Fruit fly (Drosophila melanogaster): Measurements from ENCODE around the gene eIF2D.

eIF2D gene

DNA sequence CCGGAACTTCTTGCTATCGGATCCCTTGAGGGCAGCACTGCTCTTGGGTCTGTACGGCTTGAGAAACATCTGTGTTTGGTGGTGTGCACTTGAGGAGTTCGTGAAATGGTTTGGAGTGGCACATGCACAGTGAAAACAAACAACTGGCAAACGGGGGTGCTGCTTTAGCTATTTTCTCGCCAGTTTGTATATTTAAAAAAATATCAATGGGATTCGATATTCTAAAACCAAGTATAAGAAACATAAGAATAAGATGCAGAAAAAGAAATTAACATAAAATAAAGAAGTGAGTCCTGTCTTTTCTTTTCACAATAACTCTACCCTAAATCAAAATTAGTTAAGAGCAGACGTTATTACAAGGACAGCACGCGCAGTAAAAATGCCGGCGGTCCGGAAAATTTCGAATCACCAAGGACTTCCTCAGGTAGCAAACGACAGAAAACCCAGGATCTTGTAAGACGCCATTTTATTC lies at the start of gene eIF2D (continued):
- TF ChIP-seq sima (GFP tag; optimal IDR thresholded peaks at IDR 0.05) = no peak
- TF ChIP-seq Fer2 (tag; optimal IDR thresholded peaks at IDR 0.05) = peak; percentile 29
- TF ChIP-seq Ets65A (GFP tag) = no peak
- TF ChIP-seq CG10209 (GFP tag; optimal IDR thresholded peaks at IDR 0.05) = peak; percentile 23
- peak; percentile 66 for TF ChIP-seq CG4424 (GFP tag; optimal IDR thresholded peaks at IDR 0.05)
- peak in 1 of 3 experiments; percentile 52 for TF ChIP-seq lola (GFP tag; optimal IDR thresholded peaks at IDR 0.05)
- peak; percentile 37 for TF ChIP-seq bab2 (GFP tag; optimal IDR thresholded peaks at IDR 0.05)
- peak; percentile 68 for TF ChIP-seq MESR4 (GFP tag; optimal IDR thresholded peaks at IDR 0.05)
- TF ChIP-seq lilli (GFP tag; optimal IDR thresholded peaks at IDR 0.05) = peak; percentile 55
- TF ChIP-seq pita (GFP tag; optimal IDR thresholded peaks at IDR 0.05) = no peak
- no peak for TF ChIP-seq Trl (optimal IDR thresholded peaks at IDR 0.05)
- peak; percentile 66 for TF ChIP-seq Trl (GFP tag; optimal IDR thresholded peaks at IDR 0.05)
- no peak for TF ChIP-seq corto (GFP tag; optimal IDR thresholded peaks at IDR 0.05)
- peak; percentile 65 for TF ChIP-seq Hmr (GFP tag; optimal IDR thresholded peaks at IDR 0.05)
- peak; percentile 71 for TF ChIP-seq cas (GFP tag; IDR thresholded peaks at IDR 0.05)
- TF ChIP-seq crc (GFP tag; optimal IDR thresholded peaks at IDR 0.05) = peak; percentile 36
- TF ChIP-seq CG17328 (GFP tag; IDR thresholded peaks at IDR 0.05) = peak; percentile 54; the same call in 1 of the 2 replicates
- peak; percentile 42 for TF ChIP-seq tin (GFP tag; optimal IDR thresholded peaks at IDR 0.05)
- TF ChIP-seq bbx (GFP tag; IDR thresholded peaks at IDR 0.05; ENCODE audit: partially characterized antibody) = no peak
- TF ChIP-seq CG14014 (GFP tag; IDR thresholded peaks at IDR 0.05) = peak; percentile 53; the same call in 1 of the 2 replicates
- TF ChIP-seq Oli (tag; optimal IDR thresholded peaks at IDR 0.05) = peak; percentile 49
- peak; percentile 51 for TF ChIP-seq CG13624 (GFP tag; optimal IDR thresholded peaks at IDR 0.05)
- TF ChIP-seq CG11093 (GFP tag; IDR thresholded peaks at IDR 0.05) = no peak
- no peak for TF ChIP-seq CG33213 (GFP tag; optimal IDR thresholded peaks at IDR 0.05)
- TF ChIP-seq sug (tag; optimal IDR thresholded peaks at IDR 0.05) = peak; percentile 51
- peak; percentile 15; the same call in 1 of the 3 replicates for TF ChIP-seq CG14050 (GFP tag; IDR thresholded peaks at IDR 0.05)
- TF ChIP-seq CG10321 (GFP tag; IDR thresholded peaks at IDR 0.05) = no peak
- TF ChIP-seq CG7372 (GFP tag; IDR thresholded peaks at IDR 0.05) = peak; percentile 69
- TF ChIP-seq hkb (optimal IDR thresholded peaks at IDR 0.05) = no peak
- TF ChIP-seq hkb (GFP tag; IDR thresholded peaks at IDR 0.05) = peak; percentile 75
- peak; percentile 53 for TF ChIP-seq CG12659 (GFP tag; optimal IDR thresholded peaks at IDR 0.05)
- no peak for TF ChIP-seq CG4707 (GFP tag; optimal IDR thresholded peaks at IDR 0.05)
- no peak for TF ChIP-seq CG42726 (GFP tag; IDR thresholded peaks at IDR 0.05; ENCODE audit: partially characterized antibody)
- peak; percentile 64 for TF ChIP-seq nerfin-1 (tag; optimal IDR thresholded peaks at IDR 0.05)
- 0 out of 2 replicates have a peak, but pooled peaks have one; percentile 14 for TF ChIP-seq dimm (GFP tag; IDR thresholded peaks at IDR 0.05)
- no peak for TF ChIP-seq nerfin-2 (GFP tag; IDR thresholded peaks at IDR 0.05; ENCODE audit: partially characterized antibody)
- TF ChIP-seq stc (GFP tag; IDR thresholded peaks at IDR 0.05) = peak; percentile 45; the same call in 1 of the 2 replicates
- TF ChIP-seq HHEX (GFP tag; optimal IDR thresholded peaks at IDR 0.05) = peak; percentile 55
- peak; percentile 26 for TF ChIP-seq CG13894 (tag; optimal IDR thresholded peaks at IDR 0.05)
- TF ChIP-seq al (GFP tag; IDR thresholded peaks at IDR 0.05) = peak; percentile 18; the same call in 1 of the 2 replicates
- TF ChIP-seq Ets97D (GFP tag; optimal IDR thresholded peaks at IDR 0.05) = peak; percentile 35
- no peak for TF ChIP-seq Dfd (GFP tag; optimal IDR thresholded peaks at IDR 0.05)
- TF ChIP-seq ranshi (GFP tag; IDR thresholded peaks at IDR 0.05) = peak; percentile 64; the same call in 1 of the 2 replicates
- TF ChIP-seq sens (GFP tag) = peak; percentile 96
- TF ChIP-seq seq (GFP tag; IDR thresholded peaks at IDR 0.05) = 0 out of 2 replicates have a peak, but pooled peaks have one; percentile 42
- TF ChIP-seq NC2β (GFP tag; optimal IDR thresholded peaks at IDR 0.05) = peak; percentile 5
- TF ChIP-seq BEAF-32 (GFP tag; optimal IDR thresholded peaks at IDR 0.05) = peak; percentile 34
- peak; percentile 62 for TF ChIP-seq CG13296 (GFP tag; optimal IDR thresholded peaks at IDR 0.05)
- peak; percentile 27 for TF ChIP-seq ems (GFP tag; optimal IDR thresholded peaks at IDR 0.05)
- TF ChIP-seq wek (GFP tag; optimal IDR thresholded peaks at IDR 0.05) = peak; percentile 83
- TF ChIP-seq vvl (GFP tag; IDR thresholded peaks at IDR 0.05) = peak; percentile 86

All from whole organism, embryonic.